Fruit fly (Drosophila melanogaster): ENCODE measurements around the gene CG46448.
A peak's percentile ranks its signal among the peaks of the same experiment; 100 is the strongest.

Gene CG46448

DNA sequence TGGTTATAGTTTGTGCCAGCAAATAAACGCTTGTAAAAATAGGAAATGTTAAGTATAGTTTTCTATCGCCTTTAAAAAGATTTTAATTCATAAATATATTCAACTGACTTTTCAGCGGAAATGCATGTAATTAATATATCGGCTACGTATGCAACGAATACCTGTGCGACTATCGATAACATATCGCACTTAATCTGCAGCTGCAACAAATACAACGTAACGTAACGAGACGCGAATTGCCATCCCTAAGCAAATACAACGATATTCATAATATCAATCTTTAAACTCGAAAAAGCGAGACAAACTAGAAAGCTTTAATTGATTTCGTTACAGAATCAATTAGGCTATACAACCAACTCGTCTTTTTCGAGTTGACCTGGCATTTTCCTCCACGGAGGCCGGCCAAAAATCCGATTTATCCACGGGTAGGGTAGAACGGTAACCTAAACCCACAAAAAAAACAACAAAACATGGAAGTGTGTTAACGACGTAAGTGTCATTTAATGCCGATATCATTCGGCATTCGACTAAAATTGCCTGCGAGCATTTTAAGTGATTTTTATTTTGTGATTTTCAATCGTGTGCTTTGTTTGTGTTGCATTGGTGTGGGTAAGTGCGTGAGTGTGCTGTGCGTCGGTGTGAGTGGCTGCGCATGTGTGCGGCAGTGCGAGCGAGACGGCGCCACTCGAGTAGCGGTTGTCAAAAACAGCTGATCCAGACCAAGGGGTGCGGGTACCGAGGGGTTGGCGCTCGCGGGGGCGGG is 15.6 kb upstream of the CG46448 start, which contains the start of gene Atxn7 (continued):
- TF ChIP-seq dan (GFP tag; IDR thresholded peaks at IDR 0.05) (no peak), gce (GFP tag; IDR thresholded peaks at IDR 0.05) (no peak), Taf1 (GFP tag; IDR thresholded peaks at IDR 0.05) (no peak), klu (GFP tag; IDR thresholded peaks at IDR 0.05) (0 out of 2 replicates have a peak, but pooled peaks have one; percentile 52), bbx (GFP tag; IDR thresholded peaks at IDR 0.05; ENCODE audit: partially characterized antibody) (peak; percentile 99), CG1832 (GFP tag; optimal IDR thresholded peaks at IDR 0.05) (peak; percentile 90), ro (GFP tag; IDR thresholded peaks at IDR 0.05) (no peak), CG14441 (GFP tag; IDR thresholded peaks at IDR 0.05) (peak; percentile 63), H2.0 (GFP tag; IDR thresholded peaks at IDR 0.05) (peak; percentile 8; the same call in 1 of the 2 replicates), Dbx (GFP tag; IDR thresholded peaks at IDR 0.05) (peak; percentile 56; the same call in 2 of the 3 replicates), CG8089 (GFP tag; optimal IDR thresholded peaks at IDR 0.05) (peak; percentile 69), CG10366 (GFP tag; IDR thresholded peaks at IDR 0.05) (peak; percentile 58), CG16815 (GFP tag; optimal IDR thresholded peaks at IDR 0.05) (no peak), Sin3A (optimal IDR thresholded peaks at IDR 0.05) (peak; percentile 34), CG18599 (GFP tag; optimal IDR thresholded peaks at IDR 0.05) (peak; percentile 51), CG6254 (GFP tag; optimal IDR thresholded peaks at IDR 0.05) (peak; percentile 50), CG7839 (tag; optimal IDR thresholded peaks at IDR 0.05) (peak; percentile 54), D (optimal IDR thresholded peaks at IDR 0.05) (no peak), D (GFP tag; optimal IDR thresholded peaks at IDR 0.05) (peak; percentile 22), lov (optimal IDR thresholded peaks at IDR 0.05) (no peak), lov (GFP tag; IDR thresholded peaks at IDR 0.05) (peak; percentile 83; the same call in 2 of the 3 replicates), Sry-δ (GFP tag; optimal IDR thresholded peaks at IDR 0.05) (peak; percentile 95), B-H2 (GFP tag; optimal IDR thresholded peaks at IDR 0.05) (peak; percentile 72), Hey (tag; optimal IDR thresholded peaks at IDR 0.05) (peak; percentile 47), CG8478 (optimal IDR thresholded peaks at IDR 0.05) (peak; percentile 89), her (GFP tag; optimal IDR thresholded peaks at IDR 0.05) (no peak), CG15696 (tag; optimal IDR thresholded peaks at IDR 0.05) (no peak), CHES-1-like (GFP tag; optimal IDR thresholded peaks at IDR 0.05) (peak; percentile 52), HLH54F (GFP tag; optimal IDR thresholded peaks at IDR 0.05) (peak; percentile 31), CG10543 (GFP tag; optimal IDR thresholded peaks at IDR 0.05) (peak; percentile 61), yki (optimal IDR thresholded peaks at IDR 0.05) (no peak), maf-S (GFP tag; optimal IDR thresholded peaks at IDR 0.05) (peak; percentile 26), Deaf1 (tag; optimal IDR thresholded peaks at IDR 0.05) (peak; percentile 20), tap (tag; optimal IDR thresholded peaks at IDR 0.05) (peak; percentile 43), Xrp1 (GFP tag; IDR thresholded peaks at IDR 0.05) (peak; percentile 30; the same call in 1 of the 2 replicates), CG9215 (GFP tag; IDR thresholded peaks at IDR 0.05) (no peak), Doc2 (GFP tag; IDR thresholded peaks at IDR 0.05) (no peak), Sox100B (GFP tag; optimal IDR thresholded peaks at IDR 0.05) (peak; percentile 72), ap (GFP tag; IDR thresholded peaks at IDR 0.05) (peak; percentile 61), usp (GFP tag; optimal IDR thresholded peaks at IDR 0.05) (no peak), pb (GFP tag; optimal IDR thresholded peaks at IDR 0.05) (peak; percentile 48), ewg (GFP tag; optimal IDR thresholded peaks at IDR 0.05) (peak; percentile 97), ind (GFP tag; optimal IDR thresholded peaks at IDR 0.05) (no peak), run (tag; optimal IDR thresholded peaks at IDR 0.05) (no peak), Lpt (GFP tag; optimal IDR thresholded peaks at IDR 0.05) (no peak), Mad (GFP tag; optimal IDR thresholded peaks at IDR 0.05) (peak; percentile 73), ttk (GFP tag; IDR thresholded peaks at IDR 0.05) (peak; percentile 70), E2f1 (GFP tag; IDR thresholded peaks at IDR 0.05) (peak; percentile 36; the same call in 1 of the 2 replicates), CG4360 (GFP tag; IDR thresholded peaks at IDR 0.05) (peak; percentile 48; the same call in 1 of the 2 replicates), CG31365 (tag; optimal IDR thresholded peaks at IDR 0.05) (no peak), CG11247 (GFP tag; IDR thresholded peaks at IDR 0.05) (peak; percentile 54), fd64A (GFP tag; optimal IDR thresholded peaks at IDR 0.05) (peak; percentile 71)

Data from whole organism, embryonic.